Worm (Caenorhabditis elegans) whole organism, L2 larva: ENCODE measurements around the gene C01G6.3.

ENCODE experiments used
- C34F6.9 ChIP-seq: fragments of 150-350 bp; optimal IDR thresholded peaks from 2 replicates; lab custom pipeline; 2014; ENCODE audit warnings: missing biosample characterization, missing genetic modification characterization
- R02D3.7 ChIP-seq: fragments of 150-350 bp; optimal IDR thresholded peaks from 2 replicates; lab custom pipeline; 2014; ENCODE audit warnings: missing biosample characterization, missing genetic modification characterization
- Y55F3AM.14 ChIP-seq: fragments of 200-800 bp; sonication (Bioruptor generic); optimal IDR thresholded peaks from 2 replicates; lab custom pipeline; 2018; ENCODE audit warnings: mild to moderate bottlenecking, missing genetic modification characterization, missing compliant biosample characterization
- alr-1 ChIP-seq: fragments of 150-350 bp; optimal IDR thresholded peaks from 2 replicates; lab custom pipeline; 2014; ENCODE audit warnings: missing biosample characterization, missing genetic modification characterization
- blmp-1 ChIP-seq: sonication (generic microtip); optimal IDR thresholded peaks from 2 replicates; lab custom pipeline; 2017; ENCODE audit warnings: missing genetic modification characterization, mild to moderate bottlenecking, missing compliant biosample characterization, antibody characterized with exemption, moderate library complexity; ENCODE audit not compliant: insufficient read depth
- ceh-16 ChIP-seq: fragments of 150-350 bp; optimal IDR thresholded peaks from 2 replicates; lab custom pipeline; 2014; ENCODE audit warnings: missing biosample characterization, missing genetic modification characterization
- dmd-4 ChIP-seq: sonication (generic microtip); optimal IDR thresholded peaks from 2 replicates; lab custom pipeline; 2017; ENCODE audit warnings: missing biosample characterization, missing genetic modification characterization
- egl-27 ChIP-seq: sonication (generic microtip); optimal IDR thresholded peaks from 3 replicates; lab custom pipeline; 2017; ENCODE audit warnings: missing biosample characterization, missing genetic modification reagents, missing genetic modification characterization
- elt-3 ChIP-seq: sonication (generic microtip); optimal IDR thresholded peaks from 2 replicates; lab custom pipeline; 2017; ENCODE audit warnings: missing biosample characterization, missing genetic modification characterization
- fos-1 ChIP-seq: fragments of 150-350 bp; optimal IDR thresholded peaks from 2 replicates; lab custom pipeline; 2014; ENCODE audit warnings: missing biosample characterization, missing genetic modification characterization
- gmeb-1 ChIP-seq: fragments of 150-350 bp; optimal IDR thresholded peaks from 2 replicates; lab custom pipeline; 2014; ENCODE audit warnings: missing biosample characterization, missing genetic modification characterization
- lin-11 ChIP-seq: fragments of 150-350 bp; sonication (generic microtip); optimal IDR thresholded peaks from 2 replicates; lab custom pipeline; 2014; ENCODE audit warnings: missing biosample characterization, missing genetic modification characterization, inconsistent platforms, mixed read lengths
- lin-13 ChIP-seq: fragments of 150-350 bp; optimal IDR thresholded peaks from 2 replicates; lab custom pipeline; 2014; ENCODE audit warnings: missing biosample characterization, missing genetic modification reagents, missing genetic modification characterization
- lsy-2 ChIP-seq, 2 experiments: fragments of 150-350 bp in 1 of 2; sonication (generic microtip) in 1 of 2; optimal IDR thresholded peaks; 2 replicates each; lab custom pipeline; 2014 to 2017; ENCODE audit warnings: missing biosample characterization in 2 of 2, missing genetic modification characterization in 2 of 2
- mab-5 ChIP-seq: fragments of 150-350 bp; optimal IDR thresholded peaks from 2 replicates; lab custom pipeline; 2014; ENCODE audit warnings: missing biosample characterization, missing genetic modification characterization
- mbf-1 ChIP-seq: sonication (generic microtip); optimal IDR thresholded peaks from 2 replicates; lab custom pipeline; 2017; ENCODE audit warnings: missing biosample characterization, missing genetic modification characterization
- mdl-1 ChIP-seq, 2 experiments: fragments of 150-350 bp in 1 of 2; sonication (generic microtip) in 1 of 2; optimal IDR thresholded peaks; 2 replicates each; lab custom pipeline; 2017; ENCODE audit warnings: missing biosample characterization in 2 of 2, missing genetic modification characterization in 2 of 2
- nhr-10 ChIP-seq: sonication (generic microtip); optimal IDR thresholded peaks from 2 replicates; lab custom pipeline; 2017; ENCODE audit warnings: missing biosample characterization, missing genetic modification characterization
- nhr-11 ChIP-seq: fragments of 150-350 bp; optimal IDR thresholded peaks from 2 replicates; lab custom pipeline; 2014; ENCODE audit warnings: missing biosample characterization, missing genetic modification characterization
- nhr-21 ChIP-seq: fragments of 150-350 bp; optimal IDR thresholded peaks from 2 replicates; lab custom pipeline; 2014; ENCODE audit warnings: missing biosample characterization, missing genetic modification characterization
- nhr-237 ChIP-seq: fragments of 150-350 bp; optimal IDR thresholded peaks from 2 replicates; lab custom pipeline; 2014; ENCODE audit warnings: missing biosample characterization, missing genetic modification characterization
- nhr-25 ChIP-seq: fragments of 150-350 bp; sonication (generic microtip); optimal IDR thresholded peaks from 3 replicates; lab custom pipeline; 2014; ENCODE audit warnings: missing biosample characterization, missing genetic modification characterization
- nhr-6 ChIP-seq: fragments of 150-350 bp; optimal IDR thresholded peaks from 2 replicates; lab custom pipeline; 2014; ENCODE audit warnings: missing biosample characterization, missing genetic modification characterization
- nhr-77 ChIP-seq: fragments of 150-350 bp; optimal IDR thresholded peaks from 2 replicates; lab custom pipeline; 2014; ENCODE audit warnings: missing biosample characterization, missing genetic modification characterization
- peb-1 ChIP-seq: fragments of 150-350 bp; optimal IDR thresholded peaks from 2 replicates; lab custom pipeline; 2014; ENCODE audit warnings: missing biosample characterization, missing genetic modification characterization
- skn-1 ChIP-seq: sonication (generic microtip); optimal IDR thresholded peaks from 2 replicates; lab custom pipeline; 2017; ENCODE audit warnings: missing biosample characterization, missing genetic modification characterization
- sma-3 ChIP-seq: sonication (generic microtip); optimal IDR thresholded peaks from 2 replicates; lab custom pipeline; 2016; ENCODE audit warnings: missing genetic modification reagents, missing genetic modification characterization, missing compliant biosample characterization
- sma-9 ChIP-seq, 2 experiments: fragments of 150-350 bp in 1 of 2; sonication (generic microtip) in 1 of 2; optimal IDR thresholded peaks; 2 replicates each; lab custom pipeline; 2014 to 2016; ENCODE audit warnings: missing genetic modification characterization in 2 of 2, mild to moderate bottlenecking in 1 of 2, missing biosample characterization in 1 of 2, missing compliant biosample characterization in 1 of 2, missing genetic modification reagents in 1 of 2, moderate library complexity in 1 of 2
- unc-39 ChIP-seq: fragments of 150-350 bp; optimal IDR thresholded peaks from 2 replicates; lab custom pipeline; 2014; ENCODE audit warnings: missing biosample characterization, missing genetic modification characterization
- unc-55 ChIP-seq: fragments of 150-350 bp; sonication (generic microtip); optimal IDR thresholded peaks from 3 replicates; lab custom pipeline; 2014; ENCODE audit warnings: missing biosample characterization, missing genetic modification reagents, missing genetic modification characterization
- unc-62 ChIP-seq: fragments of 150-350 bp; optimal IDR thresholded peaks from 2 replicates; lab custom pipeline; 2014; ENCODE audit warnings: missing biosample characterization, missing genetic modification reagents, missing genetic modification characterization
- ztf-1 ChIP-seq: fragments of 200-800 bp; sonication (Bioruptor generic); conservative IDR thresholded peaks from 2 replicates; pipeline ENCODE4 v1.3.6; 2022; ENCODE audit warnings: missing genetic modification characterization, missing compliant biosample characterization
- ztf-4 ChIP-seq: fragments of 150-350 bp; optimal IDR thresholded peaks from 2 replicates; lab custom pipeline; 2014; ENCODE audit warnings: missing biosample characterization, missing genetic modification characterization

The C01G6.3 gene

ce11 chrII:9306835-9307234 lies 37.1 kb downstream of the C01G6.3 start (continued):
- no peak for TF ChIP-seq Y55F3AM.14 (GFP tag; lab: Kevin White, UChicago)
- no peak for TF ChIP-seq egl-27 (tag; lab: Kevin White, UChicago)
- no peak for TF ChIP-seq gmeb-1 (tag; lab: Kevin White, UChicago)
- TF ChIP-seq unc-62 (GFP tag; lab: Kevin White, UChicago): peak; percentile 46
- TF ChIP-seq nhr-25 (tag; lab: Kevin White, UChicago): no peak
- no peak for TF ChIP-seq peb-1 (tag; lab: Kevin White, UChicago)
- TF ChIP-seq lin-11 (tag; lab: Kevin White, UChicago): no peak
- no peak for TF ChIP-seq R02D3.7 (tag; lab: Kevin White, UChicago)
- peak in 1 of 2 experiments; percentile 59 for TF ChIP-seq lsy-2 (tag; optimal IDR thresholded peaks at IDR 0.05; lab: Kevin White, UChicago)
- peak; percentile 23 for TF ChIP-seq ztf-4 (tag; lab: Kevin White, UChicago)
- TF ChIP-seq elt-3 (tag; lab: Kevin White, UChicago): no peak
- no peak for TF ChIP-seq fos-1 (tag; lab: Kevin White, UChicago)
- TF ChIP-seq dmd-4 (tag; lab: Kevin White, UChicago): no peak
- TF ChIP-seq mbf-1 (tag; lab: Kevin White, UChicago): no peak
- no peak for TF ChIP-seq skn-1
- TF ChIP-seq nhr-10 (tag; lab: Kevin White, UChicago): no peak
- no peak for TF ChIP-seq unc-39 (tag; lab: Kevin White, UChicago)
- peak; percentile 46 for TF ChIP-seq sma-9 (GFP tag; optimal IDR thresholded peaks at IDR 0.05; lab: Kevin White, UChicago)
- no peak for TF ChIP-seq sma-9 (tag; optimal IDR thresholded peaks at IDR 0.05; lab: Kevin White, UChicago)

- TF ChIP-seq nhr-11 (no peak), alr-1 (tag; lab: Kevin White, UChicago) (no peak), ceh-16 (tag; lab: Kevin White, UChicago) (no peak), dmd-4 (tag; lab: Kevin White, UChicago) (no peak), peb-1 (tag; lab: Kevin White, UChicago) (no peak), blmp-1 (no peak), mab-5 (tag; lab: Kevin White, UChicago) (peak; percentile 87)
These were observed 38.9 kb downstream of the C01G6.3 start for ce11 chrII:9308614-9309046.

ce11 chrII:9310204-9310603 lies 40.5 kb downstream of the C01G6.3 start, which contains the start of gene cam-1:
TSS of gene cam-1 (minus strand) at chrII:9310304.
- TF ChIP-seq elt-3 (tag; lab: Kevin White, UChicago) (no peak), nhr-77 (tag; lab: Kevin White, UChicago) (no peak), unc-62 (GFP tag; lab: Kevin White, UChicago) (no peak), nhr-21 (tag; lab: Kevin White, UChicago) (no peak)
- TF ChIP-seq, all 48 proteins: peak for 0

ce11 chrII:9310794-9311193 lies 41.1 kb downstream of the C01G6.3 start:
- TF ChIP-seq unc-55 (GFP tag; lab: Kevin White, UChicago) (peak; percentile 31), mab-5 (tag; lab: Kevin White, UChicago) (no peak)

ce11 chrII:9311702-9312101 lies 42.0 kb downstream of the C01G6.3 start:
- TF ChIP-seq nhr-10 (tag; lab: Kevin White, UChicago): no peak
- peak; percentile 22 for TF ChIP-seq unc-55 (GFP tag; lab: Kevin White, UChicago)

ce11 chrII:9313335-9313734 lies 43.6 kb downstream of the C01G6.3 start:
- TF ChIP-seq nhr-237 (tag; lab: Kevin White, UChicago) (no peak), nhr-21 (tag; lab: Kevin White, UChicago) (no peak), fos-1 (tag; lab: Kevin White, UChicago) (no peak), mdl-1 (tag; optimal IDR thresholded peaks at IDR 0.05; lab: Kevin White, UChicago) (no peak), nhr-11 (no peak), gmeb-1 (tag; lab: Kevin White, UChicago) (no peak), unc-55 (GFP tag; lab: Kevin White, UChicago) (no peak), dmd-4 (tag; lab: Kevin White, UChicago) (no peak), ztf-1 (GFP tag; lab: Robert Waterston, UW) (no peak), lin-13 (GFP tag; lab: Kevin White, UChicago) (no peak), nhr-77 (tag; lab: Kevin White, UChicago) (no peak), nhr-6 (tag; lab: Kevin White, UChicago) (no peak), lsy-2 (tag; optimal IDR thresholded peaks at IDR 0.05; lab: Kevin White, UChicago) (no peak), C34F6.9 (tag; lab: Kevin White, UChicago) (no peak), sma-3 (GFP tag; lab: Kevin White, UChicago) (no peak), blmp-1 (no peak), elt-3 (tag; lab: Kevin White, UChicago) (no peak), lin-11 (tag; lab: Kevin White, UChicago) (no peak)
